Worm (Caenorhabditis elegans) whole organism, late embryonic: ENCODE measurements around the gene isy-1.

ENCODE experiments used
- ama-1 ChIP-seq: fragments of 150-350 bp; optimal IDR thresholded peaks from 2 replicates; lab custom pipeline; 2014
- ceh-9 ChIP-seq: sonication (generic microtip); optimal IDR thresholded peaks from 2 replicates; lab custom pipeline; 2016; ENCODE audit warnings: mild to moderate bottlenecking, missing genetic modification characterization, inconsistent platforms, missing compliant biosample characterization
- elt-2 ChIP-seq: sonication (generic microtip); optimal IDR thresholded peaks from 2 replicates; lab custom pipeline; 2016; ENCODE audit warnings: missing genetic modification reagents, missing genetic modification characterization, missing compliant biosample characterization
- nfya-1 ChIP-seq: sonication (generic microtip); optimal IDR thresholded peaks from 2 replicates; lab custom pipeline; 2017; ENCODE audit warnings: missing genetic modification characterization, mild to moderate bottlenecking, missing compliant biosample characterization, antibody characterized with exemption, moderate library complexity
- nhr-11 ChIP-seq: fragments of 150-350 bp; optimal IDR thresholded peaks from 2 replicates; lab custom pipeline; 2014; ENCODE audit warnings: missing biosample characterization, missing genetic modification characterization
- pha-4 ChIP-seq: fragments of 150-350 bp; optimal IDR thresholded peaks from 2 replicates; lab custom pipeline; 2018; ENCODE audit warnings: missing biosample characterization, missing genetic modification reagents, missing genetic modification characterization
- pqm-1 ChIP-seq: sonication (generic microtip); optimal IDR thresholded peaks from 2 replicates; lab custom pipeline; 2016; ENCODE audit warnings: missing genetic modification characterization, missing compliant biosample characterization

ce11 chrV:10954334-10954733, 46.2 kb downstream of the isy-1 start, which contains the start of gene clec-221:
- TF ChIP-seq nhr-11 (tag; lab: Kevin White, UChicago), result no peak
- TF ChIP-seq ceh-9 (tag; lab: Kevin White, UChicago), result no peak
- TF ChIP-seq elt-2 (tag; lab: Kevin White, UChicago), result no peak
- TF ChIP-seq pqm-1 (tag; lab: Kevin White, UChicago), result no peak
- TF ChIP-seq nfya-1 (tag; lab: Kevin White, UChicago), result no peak
- TF ChIP-seq ama-1 (lab: Kevin White, UChicago), result no peak
- no peak for TF ChIP-seq pha-4
